Fruit fly (Drosophila melanogaster): ENCODE data around the gene CG17187.

DNA sequence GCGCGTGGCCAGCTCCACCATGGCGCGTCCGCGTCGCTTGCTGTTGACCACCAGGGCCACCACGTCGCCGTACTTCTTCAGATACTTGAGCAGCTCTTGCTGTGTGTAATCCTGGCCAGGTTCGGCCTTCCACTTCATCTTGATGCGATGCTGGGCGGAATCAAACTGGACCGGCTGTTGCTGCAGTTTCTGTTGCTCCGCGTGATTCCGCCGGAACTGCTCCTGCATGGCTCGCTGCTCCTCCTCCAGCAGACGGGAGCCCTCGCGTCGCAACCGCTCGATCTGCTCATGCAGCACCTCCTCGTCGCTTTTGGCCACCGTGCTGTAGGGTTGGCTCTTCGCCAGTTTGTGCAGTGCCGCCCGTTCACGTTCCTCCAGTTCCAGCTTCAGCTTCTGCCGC lies 642 bp downstream of the CG17187 start:
- TF ChIP-seq Sin3A (optimal IDR thresholded peaks at IDR 0.05) (no peak), Myc (optimal IDR thresholded peaks at IDR 0.05) (no peak), insv (optimal IDR thresholded peaks at IDR 0.05) (no peak)

Measured in Kc167 (cell line).